Fruit fly (Drosophila melanogaster): ENCODE measurements around the gene CG6028.

- TF ChIP-seq Dll (optimal IDR thresholded peaks at IDR 0.05) = no peak
- TF ChIP-seq usp (GFP tag; optimal IDR thresholded peaks at IDR 0.05) = no peak
- TF ChIP-seq psq (optimal IDR thresholded peaks at IDR 0.05) = no peak
- no peak for TF ChIP-seq CG8478 (optimal IDR thresholded peaks at IDR 0.05)
- TF ChIP-seq pan (optimal IDR thresholded peaks at IDR 0.05) = no peak
Measured at dm6 chr3R:22057083-22057482, 31.8 kb upstream of the CG6028 start.

Data from whole organism.